Fruit fly (Drosophila melanogaster): ENCODE data around the gene RagA-B.

Gene RagA-B

dm6 chr3R:9013765-9014380 lies 29.8 kb upstream of the RagA-B start (continued):
- no peak for TF ChIP-seq twi (tag; optimal IDR thresholded peaks at IDR 0.05)
- no peak for TF ChIP-seq klu (GFP tag; IDR thresholded peaks at IDR 0.05)
- TF ChIP-seq NC2β (GFP tag; optimal IDR thresholded peaks at IDR 0.05) = peak; percentile 27
- no peak for TF ChIP-seq tup (GFP tag; optimal IDR thresholded peaks at IDR 0.05)
- peak; percentile 52 for TF ChIP-seq Hsf (GFP tag; optimal IDR thresholded peaks at IDR 0.05)
- peak; percentile 42 for TF ChIP-seq Side (GFP tag; optimal IDR thresholded peaks at IDR 0.05)
- no peak for TF ChIP-seq Bgb (GFP tag; IDR thresholded peaks at IDR 0.05; ENCODE audit: partially characterized antibody)
- TF ChIP-seq CG11456 (GFP tag; IDR thresholded peaks at IDR 0.05) = 0 out of 3 replicates have a peak, but pooled peaks have one; percentile 21
- peak; percentile 57 for TF ChIP-seq MBD-R2 (GFP tag; IDR thresholded peaks at IDR 0.05)
- TF ChIP-seq E2f1 (GFP tag; IDR thresholded peaks at IDR 0.05) = 0 out of 2 replicates have a peak, but pooled peaks have one; percentile 11
- TF ChIP-seq CG7556 (GFP tag; optimal IDR thresholded peaks at IDR 0.05) = peak; percentile 66
- no peak for TF ChIP-seq oc (tag; optimal IDR thresholded peaks at IDR 0.05)
- no peak for TF ChIP-seq luna (GFP tag; optimal IDR thresholded peaks at IDR 0.05)
- TF ChIP-seq lola (GFP tag; optimal IDR thresholded peaks at IDR 0.05) = peak in 1 of 3 experiments; percentile 32
- TF ChIP-seq mirr (GFP tag; optimal IDR thresholded peaks at IDR 0.05) = no peak
- TF ChIP-seq CG1647 (GFP tag; optimal IDR thresholded peaks at IDR 0.05) = peak; percentile 49
- TF ChIP-seq Hr78 (GFP tag; optimal IDR thresholded peaks at IDR 0.05) = no peak
- peak; percentile 25 for TF ChIP-seq CG4424 (GFP tag; optimal IDR thresholded peaks at IDR 0.05)
- TF ChIP-seq tna (GFP tag; IDR thresholded peaks at IDR 0.05; ENCODE audit: partially characterized antibody) = no peak
- no peak for TF ChIP-seq CG15696 (tag; optimal IDR thresholded peaks at IDR 0.05)
- no peak for TF ChIP-seq ro (GFP tag; IDR thresholded peaks at IDR 0.05)
- TF ChIP-seq B-H1 (GFP tag; IDR thresholded peaks at IDR 0.05) = no peak; the same call in 2 of the 3 replicates
- no peak for TF ChIP-seq schlank (tag; optimal IDR thresholded peaks at IDR 0.05)
- TF ChIP-seq gsb-n (tag; optimal IDR thresholded peaks at IDR 0.05) = no peak
- TF ChIP-seq Trl (optimal IDR thresholded peaks at IDR 0.05) = peak in 1 of 2 experiments; percentile 38
- peak; percentile 67 for TF ChIP-seq Trl (GFP tag; optimal IDR thresholded peaks at IDR 0.05)
- no peak; the same call in 1 of the 2 replicates for TF ChIP-seq sens-2 (GFP tag; IDR thresholded peaks at IDR 0.05)
- no peak for TF ChIP-seq Spps (tag; optimal IDR thresholded peaks at IDR 0.05)
- TF ChIP-seq CG17328 (GFP tag; IDR thresholded peaks at IDR 0.05) = peak; percentile 46; the same call in 1 of the 2 replicates
- TF ChIP-seq usp (GFP tag; optimal IDR thresholded peaks at IDR 0.05) = no peak
- TF ChIP-seq Hmr (GFP tag; optimal IDR thresholded peaks at IDR 0.05) = no peak
- 0 out of 2 replicates have a peak, but pooled peaks have one; percentile 6 for TF ChIP-seq peb (GFP tag; IDR thresholded peaks at IDR 0.05)
- TF ChIP-seq pum (GFP tag; optimal IDR thresholded peaks at IDR 0.05) = peak; percentile 28
- TF ChIP-seq Ada2b (GFP tag; IDR thresholded peaks at IDR 0.05) = 0 out of 2 replicates have a peak, but pooled peaks have one; percentile 31
- peak; percentile 31 for TF ChIP-seq BEAF-32 (GFP tag; optimal IDR thresholded peaks at IDR 0.05)
- peak; percentile 45; the same call in 2 of the 3 replicates for TF ChIP-seq tgo (GFP tag; IDR thresholded peaks at IDR 0.05)
- peak; percentile 53 for TF ChIP-seq CG12104 (GFP tag; optimal IDR thresholded peaks at IDR 0.05)
- TF ChIP-seq CG11093 (GFP tag; IDR thresholded peaks at IDR 0.05) = no peak
- TF ChIP-seq CG32767 (GFP tag; IDR thresholded peaks at IDR 0.05) = no peak
- TF ChIP-seq NfI (GFP tag; optimal IDR thresholded peaks at IDR 0.05) = peak; percentile 44
- peak; percentile 58 for TF ChIP-seq Dip3 (GFP tag; optimal IDR thresholded peaks at IDR 0.05)
- peak; percentile 43 for TF ChIP-seq tin (GFP tag; optimal IDR thresholded peaks at IDR 0.05)
- TF ChIP-seq gcm2 (GFP tag; optimal IDR thresholded peaks at IDR 0.05) = no peak
- TF ChIP-seq CG14050 (GFP tag; IDR thresholded peaks at IDR 0.05) = no peak
- no peak for TF ChIP-seq jing (GFP tag; optimal IDR thresholded peaks at IDR 0.05)
- TF ChIP-seq Elba2 (GFP tag; optimal IDR thresholded peaks at IDR 0.05) = no peak
- no peak for TF ChIP-seq CG4707 (GFP tag; optimal IDR thresholded peaks at IDR 0.05)
- TF ChIP-seq CG33557 (GFP tag; optimal IDR thresholded peaks at IDR 0.05) = no peak
- no peak for TF ChIP-seq CG14667 (GFP tag; IDR thresholded peaks at IDR 0.05)
- TF ChIP-seq B-H2 (GFP tag; optimal IDR thresholded peaks at IDR 0.05) = peak; percentile 58
